Worm (Caenorhabditis elegans) whole organism, midembryonic: ENCODE results near the gene gcn-1.

Source experiments
- T22C8.4 ChIP-seq: fragments of 200-800 bp; sonication (Bioruptor generic); IDR thresholded peaks from 2 replicates; pipeline ENCODE4 v1.3.6; 2022; ENCODE audit warnings: missing genetic modification characterization, missing compliant biosample characterization
- flt-1 ChIP-seq: fragments of 200-800 bp; sonication (Bioruptor generic); IDR thresholded peaks from 2 replicates; pipeline ENCODE4 v1.3.6; 2022; ENCODE audit warnings: missing genetic modification characterization, missing compliant biosample characterization
- klf-2 ChIP-seq: fragments of 200-800 bp; sonication (Bioruptor generic); conservative IDR thresholded peaks from 2 replicates; pipeline ENCODE4 v1.3.6; 2022; ENCODE audit warnings: missing genetic modification reagents, missing genetic modification characterization, missing compliant biosample characterization
- med-1 ChIP-seq: sonication (generic microtip); optimal IDR thresholded peaks from 2 replicates; lab custom pipeline; 2017; ENCODE audit warnings: missing genetic modification characterization, mild to moderate bottlenecking, missing compliant biosample characterization, antibody characterized with exemption, missing genetic modification reagents; ENCODE audit not compliant: insufficient read depth
- ref-1 ChIP-seq: fragments of 200-800 bp; sonication (Bioruptor generic); conservative IDR thresholded peaks from 2 replicates; pipeline ENCODE4 v1.3.6; 2022; ENCODE audit warnings: missing genetic modification reagents, missing genetic modification characterization, missing compliant biosample characterization
- tab-1 ChIP-seq: fragments of 200-800 bp; sonication (Bioruptor generic); IDR thresholded peaks from 2 replicates; pipeline ENCODE4 v1.3.6; 2022; ENCODE audit warnings: missing genetic modification characterization, missing compliant biosample characterization
- ztf-23 ChIP-seq: fragments of 200-800 bp; sonication (Bioruptor generic); IDR thresholded peaks from 2 replicates; pipeline ENCODE4 v1.3.6; 2022; ENCODE audit warnings: missing genetic modification reagents, missing genetic modification characterization, missing compliant biosample characterization
- ztf-29 ChIP-seq: fragments of 200-800 bp; sonication (Bioruptor generic); IDR thresholded peaks from 2 replicates; pipeline ENCODE4 v1.3.6; 2022; ENCODE audit warnings: missing genetic modification reagents, missing genetic modification characterization, missing compliant biosample characterization

ce11 chrIII:2150555-2150954, 1.2 kb upstream of the gcn-1 start:
- TF ChIP-seq ztf-29 (no peak), klf-2 (GFP tag; lab: Robert Waterston, UW) (no peak), flt-1 (GFP tag; lab: Robert Waterston, UW) (no peak), ref-1 (GFP tag; lab: Robert Waterston, UW) (no peak), ztf-23 (GFP tag; lab: Robert Waterston, UW) (no peak), tab-1 (no peak), med-1 (no peak), T22C8.4 (no peak)
